Worm (Caenorhabditis elegans) whole organism, early embryonic: ENCODE measurements around the gene Y67D8B.2.
"Not testable (repeated sequence)": the region's sequence is repeated elsewhere in the genome, so short reads cannot be mapped to it uniquely, and the experiment has no call there.

Source experiments
- B0310.2 ChIP-seq: sonication (generic microtip); optimal IDR thresholded peaks from 2 replicates; lab custom pipeline; 2016; ENCODE audit warnings: mild to moderate bottlenecking, missing genetic modification characterization, missing compliant biosample characterization
- F13C5.2 ChIP-seq: sonication (generic microtip); optimal IDR thresholded peaks from 2 replicates; lab custom pipeline; 2017; ENCODE audit warnings: mild to moderate bottlenecking, missing genetic modification characterization, inconsistent platforms, missing compliant biosample characterization
- aly-1 ChIP-seq: sonication (generic microtip); optimal IDR thresholded peaks from 2 replicates; lab custom pipeline; 2016; ENCODE audit warnings: missing genetic modification characterization, missing compliant biosample characterization
- ama-1 ChIP-seq: fragments of 150-350 bp; optimal IDR thresholded peaks from 2 replicates; lab custom pipeline; 2014
- ceh-13 ChIP-seq: fragments of 200-800 bp; sonication (Bioruptor generic); optimal IDR thresholded peaks from 2 replicates; lab custom pipeline; 2018; ENCODE audit warnings: mild to moderate bottlenecking, missing genetic modification characterization, missing compliant biosample characterization
- ceh-36 ChIP-seq: sonication (generic microtip); optimal IDR thresholded peaks from 2 replicates; lab custom pipeline; 2016; ENCODE audit warnings: missing genetic modification characterization, inconsistent platforms, missing compliant biosample characterization
- ets-7 ChIP-seq: sonication (generic microtip); optimal IDR thresholded peaks from 2 replicates; lab custom pipeline; 2016; ENCODE audit warnings: missing genotype, missing genetic modification characterization, missing compliant biosample characterization
- flt-1 ChIP-seq: fragments of 200-800 bp; sonication (Bioruptor generic); IDR thresholded peaks from 2 replicates; pipeline ENCODE4 v1.3.6; 2022; ENCODE audit warnings: missing genetic modification characterization, missing compliant biosample characterization
- hmbx-1 ChIP-seq: sonication (generic microtip); optimal IDR thresholded peaks from 2 replicates; lab custom pipeline; 2016; ENCODE audit warnings: mild to moderate bottlenecking, missing genetic modification characterization, missing compliant biosample characterization
- hmg-4 ChIP-seq: fragments of 200-800 bp; sonication (Bioruptor generic); optimal IDR thresholded peaks from 2 replicates; lab custom pipeline; 2018; ENCODE audit warnings: mild to moderate bottlenecking, missing genetic modification characterization, missing compliant biosample characterization
- hnd-1 ChIP-seq: sonication (generic microtip); optimal IDR thresholded peaks from 2 replicates; lab custom pipeline; 2016; ENCODE audit warnings: missing genetic modification characterization, missing compliant biosample characterization
- pes-1 ChIP-seq: fragments of 200-800 bp; sonication (Bioruptor generic); IDR thresholded peaks from 2 replicates; pipeline ENCODE4 v1.3.6; 2022; ENCODE audit warnings: missing genetic modification reagents, missing genetic modification characterization, missing compliant biosample characterization
- scrt-1 ChIP-seq: fragments of 200-800 bp; sonication (Bioruptor generic); IDR thresholded peaks from 2 replicates; pipeline ENCODE4 v1.3.6; 2022; ENCODE audit warnings: missing genetic modification characterization, missing compliant biosample characterization
- sea-1 ChIP-seq: fragments of 200-800 bp; sonication (Bioruptor generic); conservative IDR thresholded peaks from 2 replicates; pipeline ENCODE4 v1.3.6; 2022; ENCODE audit warnings: missing genetic modification characterization, missing compliant biosample characterization
- tbx-11 ChIP-seq: fragments of 200-800 bp; sonication (Bioruptor generic); IDR thresholded peaks from 2 replicates; pipeline ENCODE4 v1.3.6; 2022; ENCODE audit warnings: missing genetic modification characterization, missing compliant biosample characterization
- tbx-37 ChIP-seq: fragments of 200-800 bp; sonication (Bioruptor generic); conservative IDR thresholded peaks from 2 replicates; pipeline ENCODE4 v1.3.6; 2022; ENCODE audit warnings: missing genetic modification reagents, missing genetic modification characterization, missing compliant biosample characterization
- tra-4 ChIP-seq: sonication (generic microtip); optimal IDR thresholded peaks from 2 replicates; lab custom pipeline; 2017; ENCODE audit warnings: missing genetic modification characterization, missing compliant biosample characterization

Gene Y67D8B.2

DNA sequence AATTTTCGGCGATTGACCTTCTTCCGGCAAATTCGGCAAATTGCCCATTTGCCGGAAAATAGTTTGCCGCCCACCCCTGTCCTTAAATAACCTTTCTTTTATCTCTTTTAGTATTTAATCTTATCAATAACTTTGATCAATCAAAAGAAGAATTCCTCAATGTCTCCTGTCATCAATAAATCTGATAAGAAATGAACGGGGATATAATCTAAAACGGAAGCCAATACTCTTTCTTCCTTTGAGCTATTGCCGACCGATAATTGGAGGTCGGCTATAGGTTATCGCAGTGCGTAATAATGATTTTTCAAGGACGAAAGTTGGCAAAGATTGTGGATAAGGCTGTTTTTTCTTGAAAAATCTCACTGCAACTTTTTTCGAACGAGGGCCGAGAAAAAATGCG, 29.8 kb upstream of the Y67D8B.2 start:
- TF ChIP-seq hnd-1 (no peak), tbx-37 (GFP tag; lab: Robert Waterston, UW) (no peak), aly-1 (tag; lab: Kevin White, UChicago) (no peak), flt-1 (no peak), sea-1 (no peak)

DNA sequence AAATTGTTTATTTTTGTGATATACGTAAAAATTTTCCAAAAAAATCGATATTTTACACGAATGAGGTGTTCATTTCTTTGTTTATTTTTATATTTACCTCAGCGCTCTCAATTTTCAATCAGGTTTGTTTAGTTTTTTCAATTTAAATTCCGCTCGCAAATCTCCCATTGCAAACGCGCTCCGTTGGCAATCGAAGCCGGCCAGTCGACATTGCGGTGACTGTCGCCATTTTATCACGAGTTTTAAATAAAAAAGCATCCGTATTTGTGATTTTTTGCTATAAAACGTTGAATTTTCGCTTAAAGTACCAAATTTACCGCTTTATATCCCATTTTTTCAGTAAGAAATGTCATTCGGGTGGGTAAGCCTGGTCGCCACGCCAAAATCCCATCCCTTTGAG, 22.1 kb upstream of the Y67D8B.2 start, which contains the start of gene slmp-1:
TSS of gene slmp-1 (plus strand) at position 335 of the 400 bp plus-strand sequence.
- TF ChIP-seq F13C5.2 (tag; lab: Kevin White, UChicago) (peak; percentile 19), sea-1 (no peak)

DNA sequence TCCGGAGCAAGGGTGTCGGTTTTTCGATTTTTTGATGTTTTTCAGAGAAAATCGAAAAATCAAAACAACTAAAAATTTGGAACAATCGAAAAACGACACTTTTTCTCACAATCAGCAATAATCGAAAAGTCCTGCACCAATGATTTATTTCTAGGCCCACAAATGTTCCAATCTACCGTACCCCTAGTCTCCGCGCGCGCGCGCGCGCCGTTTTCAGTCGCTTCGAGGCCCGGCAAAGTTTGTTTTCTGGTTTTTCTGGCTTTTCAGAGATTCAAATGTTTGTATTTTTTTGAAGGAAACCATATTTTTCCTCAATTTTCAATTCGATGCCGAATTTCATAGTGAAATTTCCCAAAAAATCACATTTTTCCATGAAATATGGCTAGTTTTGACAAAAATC, 20.6 kb upstream of the Y67D8B.2 start:
- TF ChIP-seq hmbx-1 (tag; lab: Kevin White, UChicago) (no peak), aly-1 (tag; lab: Kevin White, UChicago) (no peak), sea-1 (no peak), ceh-13 (GFP tag; lab: Kevin White, UChicago) (no peak), flt-1 (no peak), pes-1 (GFP tag; lab: Robert Waterston, UW) (no peak), scrt-1 (no peak), tbx-11 (GFP tag; lab: Robert Waterston, UW) (no peak), B0310.2 (tag; lab: Kevin White, UChicago) (no peak)

ce11 chrIV:3202111-3202510, 10.7 kb upstream of the Y67D8B.2 start, which contains the start of the genes Y67D8B.3 and Y67D8B.5:
Y67D8B.3 (minus strand) TSS chrIV:3202211.
Y67D8B.5 (plus strand) TSS chrIV:3202343.
- TF ChIP-seq tbx-37 (GFP tag; lab: Robert Waterston, UW) = no peak
- no peak for TF ChIP-seq ets-7 (tag; lab: Kevin White, UChicago)
- no peak for TF ChIP-seq ceh-13 (GFP tag; lab: Kevin White, UChicago)
- TF ChIP-seq F13C5.2 (tag; lab: Kevin White, UChicago) = no peak
- TF ChIP-seq hmbx-1 (tag; lab: Kevin White, UChicago) = no peak
- no peak for TF ChIP-seq tra-4
- TF ChIP-seq scrt-1 = no peak
- TF ChIP-seq B0310.2 (tag; lab: Kevin White, UChicago) = no peak

- TF ChIP-seq scrt-1 = no peak
- no peak for TF ChIP-seq hmbx-1 (tag; lab: Kevin White, UChicago)
- no peak for TF ChIP-seq tbx-11 (GFP tag; lab: Robert Waterston, UW)
- TF ChIP-seq sea-1 = no peak
- no peak for TF ChIP-seq pes-1 (GFP tag; lab: Robert Waterston, UW)
- TF ChIP-seq ceh-13 (GFP tag; lab: Kevin White, UChicago) = no peak
- no peak for TF ChIP-seq F13C5.2 (tag; lab: Kevin White, UChicago)
- TF ChIP-seq flt-1 = no peak
- TF ChIP-seq aly-1 (tag; lab: Kevin White, UChicago) = no peak
- no peak for TF ChIP-seq hnd-1
- no peak for TF ChIP-seq ama-1 (lab: Kevin White, UChicago)
- no peak for TF ChIP-seq tbx-37 (GFP tag; lab: Robert Waterston, UW)
- TF ChIP-seq hmg-4 (GFP tag; lab: Kevin White, UChicago) = no peak
- no peak for TF ChIP-seq ets-7 (tag; lab: Kevin White, UChicago)
- no peak for TF ChIP-seq ceh-36 (tag; lab: Kevin White, UChicago)
- TF ChIP-seq B0310.2 (tag; lab: Kevin White, UChicago) = no peak
- no peak for TF ChIP-seq tra-4
Observed at ce11 chrIV:3199041-3199440, 7.7 kb upstream of the Y67D8B.2 start.

DNA sequence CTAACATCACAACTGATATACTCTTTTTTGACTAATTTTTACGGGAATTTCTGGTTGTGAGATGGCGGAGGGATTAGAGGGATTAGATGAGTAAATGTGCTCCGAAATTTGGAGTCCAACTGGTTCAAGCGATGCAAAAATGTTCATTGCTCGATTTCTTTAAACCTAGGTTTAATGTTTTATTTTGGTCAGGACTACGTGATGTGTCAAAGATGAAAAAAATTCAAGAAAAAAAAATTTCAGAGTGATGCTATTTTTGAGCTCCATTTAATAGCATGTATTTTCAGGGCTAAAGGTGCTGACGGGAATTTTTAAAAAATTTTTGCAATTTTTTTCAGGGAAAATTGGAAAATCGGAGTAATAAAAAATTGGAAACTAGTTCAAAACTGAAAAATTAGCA, 5.0 kb upstream of the Y67D8B.2 start:
- TF ChIP-seq ceh-36 (tag; lab: Kevin White, UChicago) (no peak), hnd-1 (no peak), tbx-37 (GFP tag; lab: Robert Waterston, UW) (no peak), B0310.2 (tag; lab: Kevin White, UChicago) (no peak), scrt-1 (no peak), aly-1 (tag; lab: Kevin White, UChicago) (no peak), ceh-13 (GFP tag; lab: Kevin White, UChicago) (no peak), hmbx-1 (tag; lab: Kevin White, UChicago) (no peak), tbx-11 (GFP tag; lab: Robert Waterston, UW) (no peak), tra-4 (no peak), hmg-4 (GFP tag; lab: Kevin White, UChicago) (no peak), ets-7 (tag; lab: Kevin White, UChicago) (no peak), sea-1 (no peak), F13C5.2 (tag; lab: Kevin White, UChicago) (no peak), pes-1 (GFP tag; lab: Robert Waterston, UW) (no peak)

DNA sequence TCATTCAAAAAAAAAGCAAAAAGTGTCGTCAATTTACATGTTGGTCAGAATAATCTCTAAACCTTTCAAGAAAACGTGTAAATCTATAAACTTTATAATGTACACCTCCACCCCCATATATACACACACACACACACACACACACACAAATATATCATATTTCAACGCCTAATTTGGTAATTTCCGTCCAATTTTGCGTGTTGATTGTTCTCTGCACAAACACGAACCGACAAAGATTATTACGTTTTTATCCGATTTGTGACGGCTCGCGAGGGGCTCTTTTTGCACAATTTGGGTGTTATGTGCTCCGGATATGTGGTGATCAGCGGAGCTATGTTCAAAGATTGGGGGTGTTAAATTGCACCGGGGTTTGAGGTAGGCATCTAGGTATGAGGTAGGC, 8.4 kb downstream of the Y67D8B.2 start:
- TF ChIP-seq ceh-13 (GFP tag; lab: Kevin White, UChicago) (no peak), flt-1 (no peak), hnd-1 (no peak)

- TF ChIP-seq sea-1 = no peak
- peak; percentile 15 for TF ChIP-seq hmbx-1 (tag; lab: Kevin White, UChicago)
Observed at ce11 chrIV:3176067-3176758, 15.2 kb downstream of the Y67D8B.2 start, which contains the start of gene nlp-81. nlp-81 (minus strand) TSS chrIV:3176117.

ce11 chrIV:3172510-3172909, 18.9 kb downstream of the Y67D8B.2 start, which contains the start of gene Y67D8B.1:
Y67D8B.1 (minus strand) TSS chrIV:3172610.
- TF ChIP-seq scrt-1; sea-1; ceh-36 (tag; lab: Kevin White, UChicago): not testable (repeated sequence)
